Worm (Caenorhabditis elegans) whole organism, young adult: ENCODE data around the gene ifas-3.
"Not testable (repeated sequence)": the region's sequence is repeated elsewhere in the genome, so short reads cannot be mapped to it uniquely, and the experiment has no call there.

Experiments used
- B0261.1 ChIP-seq: sonication (generic microtip); optimal IDR thresholded peaks from 2 replicates; lab custom pipeline; 2016; ENCODE audit warnings: mild to moderate bottlenecking, missing genetic modification characterization, moderate library complexity, missing compliant biosample characterization
- B0336.3 ChIP-seq: fragments of 200-800 bp; sonication (Bioruptor generic); IDR thresholded peaks from 2 replicates; pipeline ENCODE4 v1.3.6; 2022; ENCODE audit warnings: missing genetic modification characterization, missing compliant biosample characterization
- Y53F4B.3 ChIP-seq: fragments of 200-800 bp; sonication (Bioruptor generic); IDR thresholded peaks from 2 replicates; pipeline ENCODE4 v1.3.6; 2022; ENCODE audit warnings: missing genetic modification reagents, missing genetic modification characterization, missing compliant biosample characterization
- Y56A3A.18 ChIP-seq: fragments of 200-800 bp; sonication (Bioruptor generic); IDR thresholded peaks from 2 replicates; pipeline ENCODE4 v1.3.6; 2022; ENCODE audit warnings: missing genetic modification reagents, missing genetic modification characterization, missing compliant biosample characterization
- ZK185.1 ChIP-seq: sonication (generic microtip); optimal IDR thresholded peaks from 2 replicates; lab custom pipeline; 2016; ENCODE audit warnings: mild to moderate bottlenecking, missing genetic modification characterization, missing compliant biosample characterization; ENCODE audit not compliant: poor library complexity, severe bottlenecking
- ama-1 ChIP-seq, 3 experiments: fragments of 150-350 bp in 1 of 3; sonication (generic microtip) in 2 of 3; optimal IDR thresholded peaks; 2 replicates each; lab custom pipeline; 2014 to 2018; ENCODE audit warnings: missing biosample characterization in 2 of 3, missing genetic modification characterization in 2 of 3, missing genetic modification reagents in 2 of 3
- aptf-3 ChIP-seq: fragments of 200-800 bp; sonication (Bioruptor generic); IDR thresholded peaks from 2 replicates; pipeline ENCODE4 v1.3.6; 2022; ENCODE audit warnings: missing genetic modification characterization, missing compliant biosample characterization
- atf-7 ChIP-seq: sonication (generic microtip); optimal IDR thresholded peaks from 2 replicates; lab custom pipeline; 2017; ENCODE audit warnings: mild to moderate bottlenecking, missing genetic modification characterization, missing compliant biosample characterization
- athp-1 ChIP-seq: sonication (generic microtip); optimal IDR thresholded peaks from 2 replicates; lab custom pipeline; 2017; ENCODE audit warnings: mild to moderate bottlenecking, missing genetic modification characterization, missing compliant biosample characterization
- attf-5 ChIP-seq: fragments of 200-800 bp; sonication (Bioruptor generic); optimal IDR thresholded peaks from 2 replicates; lab custom pipeline; 2018; ENCODE audit warnings: mild to moderate bottlenecking, missing genetic modification characterization, missing compliant biosample characterization
- attf-6 ChIP-seq: fragments of 200-800 bp; sonication (Bioruptor generic); IDR thresholded peaks from 2 replicates; pipeline ENCODE4 v1.3.6; 2022; ENCODE audit warnings: missing genetic modification reagents, missing genetic modification characterization, missing compliant biosample characterization
- bed-1 ChIP-seq: fragments of 200-800 bp; sonication (Bioruptor generic); IDR thresholded peaks from 2 replicates; pipeline ENCODE4 v1.3.6; 2022; ENCODE audit warnings: missing genetic modification reagents, missing genetic modification characterization, missing compliant biosample characterization
- cebp-1 ChIP-seq, 2 experiments: fragments of 200-800 bp in 1 of 2; sonication (Bioruptor generic) in 1 of 2; sonication (generic microtip) in 1 of 2; IDR thresholded peaks in 1 of 2; optimal IDR thresholded peaks in 1 of 2; 2 replicates each; pipeline versions ENCODE4 v1.3.6 to Lab custom; 2017 to 2022; ENCODE audit warnings: missing compliant biosample characterization in 2 of 2, missing genetic modification characterization in 2 of 2, mild to moderate bottlenecking in 1 of 2, missing genetic modification reagents in 1 of 2, moderate library complexity in 1 of 2
- cebp-2 ChIP-seq: fragments of 200-800 bp; sonication (Bioruptor generic); IDR thresholded peaks from 2 replicates; pipeline ENCODE4 v1.3.6; 2022; ENCODE audit warnings: missing genetic modification characterization, missing compliant biosample characterization
- ceh-100 ChIP-seq: fragments of 200-800 bp; sonication (Bioruptor generic); IDR thresholded peaks from 2 replicates; pipeline ENCODE4 v1.3.6; 2022; ENCODE audit warnings: missing genetic modification reagents, missing genetic modification characterization, missing compliant biosample characterization
- ceh-40 ChIP-seq: fragments of 200-800 bp; sonication (Bioruptor generic); IDR thresholded peaks from 2 replicates; pipeline ENCODE4 v1.3.6; 2022; ENCODE audit warnings: missing genetic modification characterization, missing compliant biosample characterization
- ceh-58 ChIP-seq: fragments of 200-800 bp; sonication (Bioruptor generic); IDR thresholded peaks from 2 replicates; pipeline ENCODE4 v1.3.6; 2022; ENCODE audit warnings: missing genetic modification characterization, missing compliant biosample characterization
- ceh-91 ChIP-seq: fragments of 200-800 bp; sonication (Bioruptor generic); IDR thresholded peaks from 2 replicates; pipeline ENCODE4 v1.3.6; 2022; ENCODE audit warnings: missing genetic modification reagents, missing genetic modification characterization, missing compliant biosample characterization
- die-1 ChIP-seq: sonication (generic microtip); optimal IDR thresholded peaks from 2 replicates; lab custom pipeline; 2016; ENCODE audit warnings: missing genotype, mild to moderate bottlenecking, missing genetic modification characterization, missing compliant biosample characterization
- egrh-3 ChIP-seq: fragments of 200-800 bp; sonication (Bioruptor generic); IDR thresholded peaks from 2 replicates; pipeline ENCODE4 v1.3.6; 2022; ENCODE audit warnings: missing genetic modification reagents, missing genetic modification characterization, missing compliant biosample characterization
- ekl-4 ChIP-seq: fragments of 200-800 bp; sonication (Bioruptor generic); IDR thresholded peaks from 2 replicates; pipeline ENCODE4 v1.3.6; 2022; ENCODE audit warnings: missing genetic modification reagents, missing genetic modification characterization, missing compliant biosample characterization
- ets-4 ChIP-seq: fragments of 200-800 bp; sonication (Bioruptor generic); optimal IDR thresholded peaks from 2 replicates; lab custom pipeline; 2018; ENCODE audit warnings: mild to moderate bottlenecking, missing genetic modification characterization, missing compliant biosample characterization
- him-1 ChIP-seq: sonication (generic microtip); optimal IDR thresholded peaks from 2 replicates; lab custom pipeline; 2016; ENCODE audit warnings: missing genotype, missing genetic modification reagents, missing genetic modification characterization, missing compliant biosample characterization
- hrde-1 ChIP-seq: sonication (generic microtip); optimal IDR thresholded peaks from 2 replicates; lab custom pipeline; 2016; ENCODE audit warnings: missing genetic modification characterization, mild to moderate bottlenecking, missing compliant biosample characterization, moderate library complexity, missing genotype, missing genetic modification reagents, borderline replicate concordance
- hsf-1 ChIP-seq: fragments of 200-800 bp; sonication (Bioruptor generic); IDR thresholded peaks from 2 replicates; pipeline ENCODE4 v1.3.6; 2022; ENCODE audit warnings: missing genetic modification reagents, missing genetic modification characterization, missing compliant biosample characterization
- lin-54 ChIP-seq: fragments of 200-800 bp; sonication (Bioruptor generic); optimal IDR thresholded peaks from 2 replicates; lab custom pipeline; 2018; ENCODE audit warnings: mild to moderate bottlenecking, missing genetic modification characterization, missing compliant biosample characterization
- madf-10 ChIP-seq: sonication (generic microtip); optimal IDR thresholded peaks from 2 replicates; lab custom pipeline; 2016; ENCODE audit warnings: mild to moderate bottlenecking, missing genetic modification characterization, missing compliant biosample characterization
- madf-3 ChIP-seq: fragments of 200-800 bp; sonication (Bioruptor generic); IDR thresholded peaks from 2 replicates; pipeline ENCODE4 v1.3.6; 2022; ENCODE audit warnings: missing genetic modification reagents, missing genetic modification characterization, missing compliant biosample characterization
- mcd-1 ChIP-seq: fragments of 200-800 bp; sonication (Bioruptor generic); IDR thresholded peaks from 2 replicates; pipeline ENCODE4 v1.3.6; 2022; ENCODE audit warnings: missing genetic modification reagents, missing genetic modification characterization, missing compliant biosample characterization
- mxl-1 ChIP-seq: sonication (generic microtip); optimal IDR thresholded peaks from 2 replicates; lab custom pipeline; 2016; ENCODE audit warnings: missing genetic modification characterization, missing compliant biosample characterization
- nfyb-1 ChIP-seq: fragments of 200-800 bp; sonication (Bioruptor generic); IDR thresholded peaks from 2 replicates; pipeline ENCODE4 v1.3.6; 2022; ENCODE audit warnings: missing genetic modification reagents, missing genetic modification characterization, missing compliant biosample characterization
- nhr-120 ChIP-seq: fragments of 200-800 bp; sonication (Bioruptor generic); IDR thresholded peaks from 2 replicates; pipeline ENCODE4 v1.3.6; 2022; ENCODE audit warnings: missing genetic modification characterization, missing compliant biosample characterization
- nhr-179 ChIP-seq: sonication (generic microtip); optimal IDR thresholded peaks from 2 replicates; lab custom pipeline; 2016; ENCODE audit warnings: mild to moderate bottlenecking, missing genetic modification characterization, missing compliant biosample characterization
- nhr-80 ChIP-seq: sonication (generic microtip); optimal IDR thresholded peaks from 2 replicates; lab custom pipeline; 2016; ENCODE audit warnings: missing genetic modification characterization, missing compliant biosample characterization
- rcor-1 ChIP-seq: fragments of 200-800 bp; sonication (Bioruptor generic); IDR thresholded peaks from 2 replicates; pipeline ENCODE4 v1.3.6; 2022; ENCODE audit warnings: missing genetic modification reagents, missing genetic modification characterization, missing compliant biosample characterization
- snpc-1.3 ChIP-seq: sonication (generic microtip); optimal IDR thresholded peaks from 2 replicates; lab custom pipeline; 2017; ENCODE audit warnings: missing genetic modification characterization, mild to moderate bottlenecking, missing compliant biosample characterization, antibody characterized with exemption, moderate library complexity, missing genotype, missing genetic modification reagents; ENCODE audit not compliant: insufficient read depth
- snpc-3.4 ChIP-seq: sonication (generic microtip); optimal IDR thresholded peaks from 2 replicates; lab custom pipeline; 2017; ENCODE audit warnings: missing genetic modification characterization, mild to moderate bottlenecking, missing compliant biosample characterization, antibody characterized with exemption, moderate library complexity, missing genotype, missing genetic modification reagents
- snpc-4 ChIP-seq, 5 experiments: fragments of 150-350 bp in 1 of 5; sonication (generic microtip) in 4 of 5; optimal IDR thresholded peaks; 2 replicates each; lab custom pipeline; 2014 to 2018; ENCODE audit warnings: missing genetic modification characterization in 5 of 5, missing biosample characterization in 3 of 5, antibody characterized with exemption in 2 of 5, mild to moderate bottlenecking in 2 of 5, missing compliant biosample characterization in 2 of 5, missing genotype in 2 of 5, moderate library complexity in 2 of 5, missing genetic modification reagents in 1 of 5
- tbp1 ChIP-seq: fragments of 200-800 bp; sonication (Bioruptor generic); optimal IDR thresholded peaks from 2 replicates; lab custom pipeline; 2018; ENCODE audit warnings: mild to moderate bottlenecking, missing genetic modification characterization, missing compliant biosample characterization
- tlf-1 ChIP-seq: fragments of 200-800 bp; sonication (Bioruptor generic); optimal IDR thresholded peaks from 2 replicates; lab custom pipeline; 2018; ENCODE audit warnings: mild to moderate bottlenecking, missing genetic modification characterization, missing compliant biosample characterization
- ztf-18 ChIP-seq: sonication (generic microtip); optimal IDR thresholded peaks from 2 replicates; lab custom pipeline; 2016; ENCODE audit warnings: missing genotype, mild to moderate bottlenecking, missing genetic modification characterization, missing compliant biosample characterization

ifas-3 gene

ce11 chrIV:15937088-15937487, 13.6 kb downstream of the ifas-3 start:
- TF ChIP-seq snpc-4 (GFP tag; optimal IDR thresholded peaks at IDR 0.05; lab: Kevin White, UChicago), result no peak
- TF ChIP-seq snpc-4 (tag; optimal IDR thresholded peaks at IDR 0.05; lab: Kevin White, UChicago), result peak in 1 of 4 experiments; percentile 81
- no peak for TF ChIP-seq die-1
- TF ChIP-seq, all 124 proteins: peak for 1

ce11 chrIV:15933814-15934213, 16.9 kb downstream of the ifas-3 start, which contains the start of gene srv-16:
Gene srv-16 (minus strand): TSS chrIV:15933914.
- no peak for TF ChIP-seq snpc-4 (GFP tag; optimal IDR thresholded peaks at IDR 0.05; lab: Kevin White, UChicago)
- peak in 1 of 4 experiments; percentile 44 for TF ChIP-seq snpc-4 (tag; optimal IDR thresholded peaks at IDR 0.05; lab: Kevin White, UChicago)
- no peak for TF ChIP-seq hsf-1 (GFP tag; lab: Robert Waterston, UW)
- no peak for TF ChIP-seq madf-10 (tag; lab: Kevin White, UChicago)
- TF ChIP-seq hrde-1, result no peak

- 0 out of 2 replicates have a peak, but pooled peaks have one; percentile 70 for TF ChIP-seq cebp-2
- peak; percentile 54; the same call in 1 of the 2 replicates for TF ChIP-seq ceh-40 (GFP tag; lab: Robert Waterston, UW)
- TF ChIP-seq ceh-91, result peak; percentile 17; the same call in 1 of the 2 replicates
- TF ChIP-seq nhr-120 (GFP tag; lab: Robert Waterston, UW), result 0 out of 2 replicates have a peak, but pooled peaks have one; percentile 62
- peak; percentile 94 for TF ChIP-seq tbp1 (GFP tag; lab: Kevin White, UChicago)
- TF ChIP-seq B0261.1 (tag; lab: Kevin White, UChicago), result peak; percentile 87
- peak; percentile 88 for TF ChIP-seq hsf-1 (GFP tag; lab: Robert Waterston, UW)
- peak; percentile 62 for TF ChIP-seq ZK185.1 (tag; lab: Kevin White, UChicago)
- 0 out of 2 replicates have a peak, but pooled peaks have one; percentile 13 for TF ChIP-seq egrh-3 (GFP tag; lab: Robert Waterston, UW)
- peak; percentile 77 for TF ChIP-seq snpc-1.3 (tag; lab: Kevin White, UChicago)
- peak; percentile 97 for TF ChIP-seq attf-6 (GFP tag; lab: Robert Waterston, UW)
- peak; percentile 19 for TF ChIP-seq nhr-179 (tag; lab: Kevin White, UChicago)
- peak; percentile 79 for TF ChIP-seq Y53F4B.3 (GFP tag; lab: Robert Waterston, UW)
- TF ChIP-seq die-1, result peak; percentile 67
- TF ChIP-seq nfyb-1, result peak; percentile 79
- 0 out of 2 replicates have a peak, but pooled peaks have one; percentile 57 for TF ChIP-seq bed-1 (GFP tag; lab: Robert Waterston, UW)
- peak; percentile 65 for TF ChIP-seq him-1 (tag; lab: Kevin White, UChicago)
- peak; percentile 49; the same call in 1 of the 2 replicates for TF ChIP-seq ceh-100
- TF ChIP-seq madf-3 (GFP tag; lab: Robert Waterston, UW), result peak; percentile 75; the same call in 1 of the 2 replicates
- peak; percentile 11 for TF ChIP-seq attf-5 (GFP tag; lab: Kevin White, UChicago)
- TF ChIP-seq lin-54 (GFP tag; lab: Kevin White, UChicago), result peak; percentile 34
- not testable (repeated sequence) for TF ChIP-seq ama-1 (optimal IDR thresholded peaks at IDR 0.05; lab: Kevin White, UChicago); cebp-1 (GFP tag; IDR thresholded peaks at IDR 0.05; lab: Robert Waterston, UW)
- peak in 1 of 2 experiments; percentile 46 for TF ChIP-seq ama-1 (GFP tag; optimal IDR thresholded peaks at IDR 0.05; lab: Kevin White, UChicago)
- peak; percentile 56 for TF ChIP-seq cebp-1 (tag; optimal IDR thresholded peaks at IDR 0.05; lab: Kevin White, UChicago)
- TF ChIP-seq Y56A3A.18 (GFP tag; lab: Robert Waterston, UW), result peak; percentile 87
- TF ChIP-seq athp-1 (tag; lab: Kevin White, UChicago), result peak; percentile 67
- peak; percentile 86 for TF ChIP-seq ztf-18 (tag; lab: Kevin White, UChicago)
- TF ChIP-seq tlf-1, result peak; percentile 11
- TF ChIP-seq mcd-1, result peak; percentile 34; the same call in 1 of the 2 replicates
- TF ChIP-seq ceh-58 (GFP tag; lab: Robert Waterston, UW), result 0 out of 2 replicates have a peak, but pooled peaks have one; percentile 4
- TF ChIP-seq atf-7 (tag; lab: Kevin White, UChicago), result peak; percentile 41
- TF ChIP-seq B0336.3 (GFP tag; lab: Robert Waterston, UW), result peak; percentile 56
- peak; percentile 49; the same call in 1 of the 2 replicates for TF ChIP-seq rcor-1 (GFP tag; lab: Robert Waterston, UW)
- TF ChIP-seq ets-4 (GFP tag; lab: Kevin White, UChicago), result peak; percentile 37
- TF ChIP-seq mxl-1 (tag; lab: Kevin White, UChicago), result peak; percentile 64
- peak; percentile 88 for TF ChIP-seq snpc-4 (GFP tag; optimal IDR thresholded peaks at IDR 0.05; lab: Kevin White, UChicago)
- TF ChIP-seq snpc-4 (tag; optimal IDR thresholded peaks at IDR 0.05; lab: Kevin White, UChicago), result peak; percentile 57 to 98 (median 92)
- TF ChIP-seq aptf-3 (GFP tag; lab: Robert Waterston, UW), result peak; percentile 46; the same call in 1 of the 2 replicates
- TF ChIP-seq ekl-4, result peak; percentile 65; the same call in 1 of the 2 replicates
- TF ChIP-seq nhr-80 (tag; lab: Kevin White, UChicago), result peak; percentile 16
- TF ChIP-seq snpc-3.4 (tag; lab: Kevin White, UChicago), result peak; percentile 49
These were observed 17.6 kb downstream of the ifas-3 start for ce11 chrIV:15933100-15933499.
